Worm (Caenorhabditis elegans): ENCODE measurements around the gene dis-3.

dis-3 gene

DNA sequence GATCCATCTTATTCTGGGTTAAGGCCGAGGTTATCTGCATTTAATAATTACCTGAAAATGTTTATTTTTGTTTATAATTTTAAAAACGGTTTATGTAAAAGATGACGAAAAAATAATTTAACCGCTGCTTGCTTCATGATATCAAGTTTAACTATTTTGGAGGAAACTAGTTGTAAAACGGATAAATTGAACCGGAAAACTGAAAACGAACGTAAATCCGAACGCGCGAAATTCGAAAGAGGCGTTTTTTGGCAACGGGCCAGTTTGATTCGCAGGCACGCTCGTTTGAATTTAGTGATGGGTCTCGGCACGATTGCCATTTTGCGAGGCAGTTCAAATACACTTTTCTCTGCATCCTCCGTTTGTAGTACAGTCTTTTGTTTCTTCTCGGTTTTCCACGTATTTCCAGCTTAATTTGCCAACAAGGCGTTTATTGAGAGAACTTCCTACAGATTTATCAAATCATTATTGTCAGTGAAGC lies 31.9 kb downstream of the dis-3 start, which contains the start of the genes gtbp-1 and K08F4.3 (continued):
- TF ChIP-seq tbx-2 (tag; optimal IDR thresholded peaks at IDR 0.05) (no peak), mep-1 (tag; optimal IDR thresholded peaks at IDR 0.05) (peak; percentile 85), ceh-63 (GFP tag; optimal IDR thresholded peaks at IDR 0.05) (no peak), grh-1 (GFP tag; IDR thresholded peaks at IDR 0.05) (peak; percentile 38; the same call in 1 of the 2 replicates), F16B12.6 (tag; optimal IDR thresholded peaks at IDR 0.05) (peak; percentile 45), snu-23 (GFP tag; optimal IDR thresholded peaks at IDR 0.05) (peak; percentile 83), lin-39 (tag; optimal IDR thresholded peaks at IDR 0.05) (no peak), jun-1 (tag; optimal IDR thresholded peaks at IDR 0.05) (peak; percentile 53), lir-3 (tag; optimal IDR thresholded peaks at IDR 0.05; ENCODE audit: poor library complexity) (no peak), fkh-8 (tag; optimal IDR thresholded peaks at IDR 0.05) (peak; percentile 65), unc-130 (tag; optimal IDR thresholded peaks at IDR 0.05) (peak; percentile 49), unc-30 (tag; optimal IDR thresholded peaks at IDR 0.05) (no peak), fkh-10 (GFP tag; optimal IDR thresholded peaks at IDR 0.05) (no peak), hlh-4 (tag; optimal IDR thresholded peaks at IDR 0.05) (no peak), sup-37 (GFP tag; optimal IDR thresholded peaks at IDR 0.05) (no peak), C04F5.9 (tag; optimal IDR thresholded peaks at IDR 0.05) (no peak), aha-1 (tag; optimal IDR thresholded peaks at IDR 0.05) (no peak), nhr-20 (tag; optimal IDR thresholded peaks at IDR 0.05) (peak; percentile 68), egl-13 (tag; optimal IDR thresholded peaks at IDR 0.05) (no peak), ztf-4 (tag; optimal IDR thresholded peaks at IDR 0.05) (no peak), efl-1 (optimal IDR thresholded peaks at IDR 0.05) (peak; percentile 83 to 95), efl-1 (GFP tag; optimal IDR thresholded peaks at IDR 0.05 in 1 of 2) (peak; percentile 94 to 99), dsc-1 (tag; optimal IDR thresholded peaks at IDR 0.05) (peak; percentile 37), ama-1 (optimal IDR thresholded peaks at IDR 0.05) (no peak), lin-15B (tag; optimal IDR thresholded peaks at IDR 0.05) (peak; percentile 85), lin-35 (GFP tag; optimal IDR thresholded peaks at IDR 0.05) (peak; percentile 92 to 97), xbp-1 (tag; optimal IDR thresholded peaks at IDR 0.05) (peak; percentile 67), pqm-1 (tag; optimal IDR thresholded peaks at IDR 0.05) (peak; percentile 47), pax-3 (tag; optimal IDR thresholded peaks at IDR 0.05) (peak; percentile 23), nhr-11 (tag; optimal IDR thresholded peaks at IDR 0.05) (no peak), nhr-84 (tag; optimal IDR thresholded peaks at IDR 0.05) (no peak), ces-1 (GFP tag; optimal IDR thresholded peaks at IDR 0.05) (no peak), skn-1 (tag; optimal IDR thresholded peaks at IDR 0.05) (peak; percentile 75), ceh-90 (tag; optimal IDR thresholded peaks at IDR 0.05) (no peak), nhr-77 (tag; optimal IDR thresholded peaks at IDR 0.05) (peak; percentile 78), ceh-82 (tag; optimal IDR thresholded peaks at IDR 0.05) (peak in 1 of 3 experiments; percentile 71), snpc-4 (tag; optimal IDR thresholded peaks at IDR 0.05) (peak; percentile 54), nhr-85 (tag) (peak; percentile 85), efl-3 (GFP tag; optimal IDR thresholded peaks at IDR 0.05) (no peak), dpl-1 (GFP tag; optimal IDR thresholded peaks at IDR 0.05) (peak; percentile 92 to 94 (median 92)), hpl-2 (GFP tag; optimal IDR thresholded peaks at IDR 0.05) (no peak), ceh-88 (GFP tag; IDR thresholded peaks at IDR 0.05) (no peak; the same call in 1 of the 2 replicates), nhr-71 (tag; optimal IDR thresholded peaks at IDR 0.05) (peak; percentile 78)

- TF ChIP-seq nhr-19 (GFP tag; conservative IDR thresholded peaks at IDR 0.05) (no peak), hpl-2 (GFP tag; optimal IDR thresholded peaks at IDR 0.05) (no peak), nhr-84 (tag; optimal IDR thresholded peaks at IDR 0.05) (no peak), unc-30 (tag; optimal IDR thresholded peaks at IDR 0.05) (no peak), ceh-63 (GFP tag; optimal IDR thresholded peaks at IDR 0.05) (no peak), egl-27 (tag; optimal IDR thresholded peaks at IDR 0.05) (no peak), lin-13 (GFP tag; optimal IDR thresholded peaks at IDR 0.05) (no peak), lin-35 (GFP tag; optimal IDR thresholded peaks at IDR 0.05) (no peak), alr-1 (tag; optimal IDR thresholded peaks at IDR 0.05; ENCODE audit: borderline replicate concordance) (no peak), C16A3.4 (tag; optimal IDR thresholded peaks at IDR 0.05) (no peak), zip-4 (GFP tag; optimal IDR thresholded peaks at IDR 0.05) (no peak)
These were observed 33.0 kb downstream of the dis-3 start, which contains the start of gene glt-3 for ce11 chrIV:10129957-10130356. Gene glt-3 (plus strand): TSS chrIV:10130257.
